Fruit fly (Drosophila melanogaster): ENCODE measurements around the gene CG45071.
A peak's percentile ranks its signal among the peaks of the same experiment; 100 is the strongest.

Gene CG45071

dm6 chr3L:15094589-15095288 is 10.9 kb upstream of the CG45071 start, which contains the start of the genes sstn, Plp and GlyRS (continued):
- no peak for TF ChIP-seq Bteb2 (GFP tag; optimal IDR thresholded peaks at IDR 0.05)
- no peak for TF ChIP-seq cwo (GFP tag; optimal IDR thresholded peaks at IDR 0.05)
- TF ChIP-seq salm (tag; optimal IDR thresholded peaks at IDR 0.05): no peak
- TF ChIP-seq sna (GFP tag; IDR thresholded peaks at IDR 0.05; ENCODE audit: partially characterized antibody): peak; percentile 39
- no peak for TF ChIP-seq CG4282 (GFP tag; optimal IDR thresholded peaks at IDR 0.05)
- TF ChIP-seq CG10565 (GFP tag; optimal IDR thresholded peaks at IDR 0.05): no peak
- TF ChIP-seq vvl (GFP tag; IDR thresholded peaks at IDR 0.05): peak; percentile 51; the same call in 1 of the 2 replicates
- TF ChIP-seq NFAT (GFP tag; IDR thresholded peaks at IDR 0.05): no peak
- no peak for TF ChIP-seq CG11456 (GFP tag; IDR thresholded peaks at IDR 0.05)
- no peak for TF ChIP-seq CG5245 (GFP tag; optimal IDR thresholded peaks at IDR 0.05)
- no peak for TF ChIP-seq wdn (GFP tag; IDR thresholded peaks at IDR 0.05)
- TF ChIP-seq Ptx1 (GFP tag; IDR thresholded peaks at IDR 0.05): no peak
- TF ChIP-seq CG9932 (GFP tag; IDR thresholded peaks at IDR 0.05): no peak
- TF ChIP-seq CG30403 (GFP tag; optimal IDR thresholded peaks at IDR 0.05): peak; percentile 47
- no peak for TF ChIP-seq D (optimal IDR thresholded peaks at IDR 0.05)
- TF ChIP-seq D (GFP tag; optimal IDR thresholded peaks at IDR 0.05): peak; percentile 27
- TF ChIP-seq eve (GFP tag; optimal IDR thresholded peaks at IDR 0.05): no peak
- no peak for TF ChIP-seq wek (GFP tag; optimal IDR thresholded peaks at IDR 0.05)
- no peak for TF ChIP-seq CG1832 (GFP tag; optimal IDR thresholded peaks at IDR 0.05)
- TF ChIP-seq danr (GFP tag; IDR thresholded peaks at IDR 0.05): no peak
- no peak for TF ChIP-seq ro (GFP tag; IDR thresholded peaks at IDR 0.05)
- TF ChIP-seq CG12299 (tag; optimal IDR thresholded peaks at IDR 0.05): no peak
- peak; percentile 19; the same call in 1 of the 2 replicates for TF ChIP-seq slbo (GFP tag; IDR thresholded peaks at IDR 0.05)
- peak in 1 of 2 experiments; percentile 39 for TF ChIP-seq Pdp1 (GFP tag; optimal IDR thresholded peaks at IDR 0.05)
- peak; percentile 16 for TF ChIP-seq Fer3 (tag; optimal IDR thresholded peaks at IDR 0.05)
- TF ChIP-seq Ssrp (tag; optimal IDR thresholded peaks at IDR 0.05): peak; percentile 12
- TF ChIP-seq CG14014 (GFP tag; IDR thresholded peaks at IDR 0.05): no peak
- peak; percentile 61 for TF ChIP-seq Jarid2 (GFP tag; optimal IDR thresholded peaks at IDR 0.05)
- TF ChIP-seq Taf1 (GFP tag; IDR thresholded peaks at IDR 0.05): no peak
- no peak for TF ChIP-seq CG6272 (GFP tag; IDR thresholded peaks at IDR 0.05)
- peak in 1 of 2 experiments; percentile 8 for TF ChIP-seq insv (GFP tag; optimal IDR thresholded peaks at IDR 0.05)
- no peak for TF ChIP-seq nerfin-2 (GFP tag; IDR thresholded peaks at IDR 0.05; ENCODE audit: partially characterized antibody)
- TF ChIP-seq nom (GFP tag; optimal IDR thresholded peaks at IDR 0.05): no peak
- TF ChIP-seq CG9609 (GFP tag; optimal IDR thresholded peaks at IDR 0.05): no peak
- TF ChIP-seq D19B (GFP tag; optimal IDR thresholded peaks at IDR 0.05): no peak
- peak; percentile 49 for TF ChIP-seq inv (GFP tag; IDR thresholded peaks at IDR 0.05; ENCODE audit: partially characterized antibody)
- TF ChIP-seq CG7839 (tag; optimal IDR thresholded peaks at IDR 0.05): peak; percentile 57
- no peak for TF ChIP-seq CG18764 (GFP tag; optimal IDR thresholded peaks at IDR 0.05)
- no peak for TF ChIP-seq caup (GFP tag; optimal IDR thresholded peaks at IDR 0.05; ENCODE audit: severe bottlenecking)
- peak; percentile 61 for TF ChIP-seq CG2678 (tag; optimal IDR thresholded peaks at IDR 0.05)
- no peak for TF ChIP-seq CG4360 (GFP tag; IDR thresholded peaks at IDR 0.05)
- TF ChIP-seq da (GFP tag; optimal IDR thresholded peaks at IDR 0.05): no peak

Measured in whole organism, embryonic.